ENCODE assay signal across 1 fruit fly cellular context in the genomic region with DNA sequence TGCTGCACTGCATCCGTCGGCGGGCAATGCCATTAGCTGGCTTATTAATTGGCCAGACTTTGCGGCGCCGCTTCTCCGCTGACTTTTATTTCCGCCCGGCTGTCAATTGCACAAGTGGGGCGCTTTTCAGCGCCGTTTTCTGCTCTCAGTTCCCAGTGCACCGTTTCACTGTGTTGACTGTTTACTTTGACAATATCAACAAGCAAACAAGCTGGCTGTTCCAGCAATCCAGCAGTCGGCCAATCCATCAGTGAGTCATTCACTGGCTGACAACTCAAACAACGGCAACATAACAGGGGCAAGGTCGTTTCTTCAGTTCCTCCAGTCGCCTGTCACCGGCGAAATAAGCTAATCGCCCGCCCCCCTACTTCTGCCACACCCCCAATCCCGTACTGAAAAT.
TF ChIP-seq lines count a peak whose summit lies in the region.

No protein-coding gene starts in this region.

TF ChIP-seq in whole organism, embryonic, 481 proteins besides CTCF, POLR2A, EP300 and RAD21 (continued from another document and continues in another):
- TF ChIP-seq CG13894 (tag; optimal IDR thresholded peaks at IDR 0.05; lab: Kevin White, UChicago): no peak
- peak; percentile 63; the same call in 2 of the 3 replicates for TF ChIP-seq B-H1 (GFP tag; IDR thresholded peaks at IDR 0.05; lab: Robert Waterston, UW)
- TF ChIP-seq Doc3 (GFP tag; IDR thresholded peaks at IDR 0.05; lab: Robert Waterston, UW; ENCODE audit: partially characterized antibody): no peak
- TF ChIP-seq CG10321 (GFP tag; IDR thresholded peaks at IDR 0.05; lab: Robert Waterston, UW): 0 out of 2 replicates have a peak, but pooled peaks have one; percentile 27
- TF ChIP-seq CG9609 (GFP tag; optimal IDR thresholded peaks at IDR 0.05; lab: Kevin White, UChicago): peak; percentile 35
- peak; percentile 86 for TF ChIP-seq onecut (GFP tag; IDR thresholded peaks at IDR 0.05; lab: Robert Waterston, UW)
- peak; percentile 85 for TF ChIP-seq Hmr (GFP tag; optimal IDR thresholded peaks at IDR 0.05; lab: Kevin White, UChicago)
- TF ChIP-seq gsb (GFP tag; IDR thresholded peaks at IDR 0.05; lab: Robert Waterston, UW): peak; percentile 60
- peak; percentile 85 for TF ChIP-seq eyg (GFP tag; optimal IDR thresholded peaks at IDR 0.05; lab: Kevin White, UChicago)
- no peak for TF ChIP-seq Opbp (GFP tag; IDR thresholded peaks at IDR 0.05; lab: Robert Waterston, UW; ENCODE audit: partially characterized antibody)
- TF ChIP-seq CG10431 (GFP tag; optimal IDR thresholded peaks at IDR 0.05; lab: Kevin White, UChicago): peak; percentile 71
- TF ChIP-seq cwo (GFP tag; optimal IDR thresholded peaks at IDR 0.05; lab: Kevin White, UChicago): peak; percentile 67
- peak; percentile 61; the same call in 2 of the 3 replicates for TF ChIP-seq CG34422 (GFP tag; IDR thresholded peaks at IDR 0.05; lab: Robert Waterston, UW)
- peak; percentile 53 for TF ChIP-seq nom (GFP tag; optimal IDR thresholded peaks at IDR 0.05; lab: Kevin White, UChicago)
- TF ChIP-seq CG8290 (GFP tag; optimal IDR thresholded peaks at IDR 0.05; lab: Kevin White, UChicago): peak; percentile 80
- peak; percentile 68 to 94 for TF ChIP-seq CG8290 (tag; optimal IDR thresholded peaks at IDR 0.05; lab: Kevin White, UChicago)
- peak; percentile 38 for TF ChIP-seq Xbp1 (GFP tag; optimal IDR thresholded peaks at IDR 0.05; lab: Kevin White, UChicago)
- TF ChIP-seq BtbVII (GFP tag; optimal IDR thresholded peaks at IDR 0.05; lab: Kevin White, UChicago): peak; percentile 88
- peak; percentile 70 for TF ChIP-seq Jarid2 (GFP tag; optimal IDR thresholded peaks at IDR 0.05; lab: Kevin White, UChicago)
- TF ChIP-seq CG4854 (GFP tag; optimal IDR thresholded peaks at IDR 0.05; lab: Kevin White, UChicago): peak; percentile 78
- no peak for TF ChIP-seq Lpt (GFP tag; optimal IDR thresholded peaks at IDR 0.05; lab: Kevin White, UChicago)
- peak; percentile 67 for TF ChIP-seq Bdp1 (GFP tag; optimal IDR thresholded peaks at IDR 0.05; lab: Kevin White, UChicago)
- no peak for TF ChIP-seq pros (GFP tag; optimal IDR thresholded peaks at IDR 0.05; lab: Kevin White, UChicago)
- TF ChIP-seq CG4707 (GFP tag; optimal IDR thresholded peaks at IDR 0.05; lab: Kevin White, UChicago): peak; percentile 82
- TF ChIP-seq mld (GFP tag; IDR thresholded peaks at IDR 0.05; lab: Robert Waterston, UW; ENCODE audit: partially characterized antibody): no peak
- TF ChIP-seq Dfd (GFP tag; optimal IDR thresholded peaks at IDR 0.05; lab: Kevin White, UChicago): no peak
- TF ChIP-seq CG17568 (GFP tag; optimal IDR thresholded peaks at IDR 0.05; lab: Kevin White, UChicago): peak; percentile 87
- peak; percentile 42 for TF ChIP-seq CG9876 (GFP tag; optimal IDR thresholded peaks at IDR 0.05; lab: Kevin White, UChicago)
- no peak for TF ChIP-seq CG9797 (GFP tag; optimal IDR thresholded peaks at IDR 0.05; lab: Kevin White, UChicago)
- peak; percentile 85 for TF ChIP-seq CG15601 (tag; optimal IDR thresholded peaks at IDR 0.05; lab: Kevin White, UChicago)
- peak; percentile 36 for TF ChIP-seq CG1602 (GFP tag; optimal IDR thresholded peaks at IDR 0.05; lab: Kevin White, UChicago)
- TF ChIP-seq Dref (GFP tag; IDR thresholded peaks at IDR 0.05; lab: Robert Waterston, UW): peak; percentile 22; the same call in 1 of the 2 replicates
- TF ChIP-seq Hr51 (GFP tag; optimal IDR thresholded peaks at IDR 0.05; lab: Kevin White, UChicago): peak; percentile 61 to 75
- no peak for TF ChIP-seq tna (GFP tag; IDR thresholded peaks at IDR 0.05; lab: Robert Waterston, UW; ENCODE audit: partially characterized antibody)
- TF ChIP-seq h (optimal IDR thresholded peaks at IDR 0.05; lab: Kevin White, UChicago): no peak
- TF ChIP-seq CG12104 (GFP tag; optimal IDR thresholded peaks at IDR 0.05; lab: Kevin White, UChicago): peak; percentile 76
- peak; percentile 38 for TF ChIP-seq maf-S (GFP tag; optimal IDR thresholded peaks at IDR 0.05; lab: Kevin White, UChicago)
- TF ChIP-seq Ets97D (GFP tag; optimal IDR thresholded peaks at IDR 0.05; lab: Kevin White, UChicago): peak; percentile 33
- peak; percentile 82 for TF ChIP-seq bcd (GFP tag; optimal IDR thresholded peaks at IDR 0.05; lab: Kevin White, UChicago)
- peak; percentile 62; the same call in 2 of the 3 replicates for TF ChIP-seq Optix (GFP tag; IDR thresholded peaks at IDR 0.05; lab: Robert Waterston, UW)
- TF ChIP-seq fd64A (GFP tag; optimal IDR thresholded peaks at IDR 0.05; lab: Kevin White, UChicago): peak; percentile 92
- TF ChIP-seq disco-r (GFP tag; optimal IDR thresholded peaks at IDR 0.05; lab: Kevin White, UChicago): peak; percentile 37
- TF ChIP-seq Mes4 (GFP tag; optimal IDR thresholded peaks at IDR 0.05; lab: Kevin White, UChicago): peak; percentile 67
- TF ChIP-seq D (optimal IDR thresholded peaks at IDR 0.05; lab: Kevin White, UChicago): no peak
- peak; percentile 85 for TF ChIP-seq D (GFP tag; optimal IDR thresholded peaks at IDR 0.05; lab: Kevin White, UChicago)
- TF ChIP-seq ems (GFP tag; optimal IDR thresholded peaks at IDR 0.05; lab: Kevin White, UChicago): peak; percentile 50
- TF ChIP-seq CG11695 (GFP tag; IDR thresholded peaks at IDR 0.05; lab: Robert Waterston, UW): peak; percentile 82; the same call in 2 of the 3 replicates
- TF ChIP-seq Dll (GFP tag; IDR thresholded peaks at IDR 0.05; lab: Robert Waterston, UW; ENCODE audit: partially characterized antibody): no peak
- peak; percentile 83; the same call in 2 of the 3 replicates for TF ChIP-seq otp (GFP tag; IDR thresholded peaks at IDR 0.05; lab: Robert Waterston, UW)
- no peak for TF ChIP-seq CG6272 (GFP tag; IDR thresholded peaks at IDR 0.05; lab: Robert Waterston, UW)
- TF ChIP-seq Dek (tag; optimal IDR thresholded peaks at IDR 0.05; lab: Kevin White, UChicago): peak; percentile 64
- 0 out of 2 replicates have a peak, but pooled peaks have one; percentile 37 for TF ChIP-seq CG31224 (GFP tag; IDR thresholded peaks at IDR 0.05; lab: Robert Waterston, UW)
- peak; percentile 56; the same call in 1 of the 3 replicates for TF ChIP-seq Dbx (GFP tag; IDR thresholded peaks at IDR 0.05; lab: Robert Waterston, UW)
- TF ChIP-seq oc (tag; optimal IDR thresholded peaks at IDR 0.05; lab: Kevin White, UChicago): peak; percentile 73
- no peak for TF ChIP-seq stwl (tag; optimal IDR thresholded peaks at IDR 0.05; lab: Kevin White, UChicago)
- TF ChIP-seq sens-2 (GFP tag; IDR thresholded peaks at IDR 0.05; lab: Robert Waterston, UW): no peak
- TF ChIP-seq Adf1 (GFP tag; IDR thresholded peaks at IDR 0.05; lab: Robert Waterston, UW): no peak
- peak; percentile 47 for TF ChIP-seq jing (GFP tag; optimal IDR thresholded peaks at IDR 0.05; lab: Kevin White, UChicago)
- no peak for TF ChIP-seq fru (optimal IDR thresholded peaks at IDR 0.05; lab: Kevin White, UChicago)
- TF ChIP-seq corto (GFP tag; optimal IDR thresholded peaks at IDR 0.05; lab: Kevin White, UChicago): no peak
- no peak for TF ChIP-seq eve (GFP tag; optimal IDR thresholded peaks at IDR 0.05; lab: Kevin White, UChicago)
- TF ChIP-seq tio (GFP tag; optimal IDR thresholded peaks at IDR 0.05; lab: Kevin White, UChicago): peak; percentile 69
- peak; percentile 56 for TF ChIP-seq Dad (GFP tag; optimal IDR thresholded peaks at IDR 0.05; lab: Kevin White, UChicago)
- peak; percentile 71 for TF ChIP-seq CG33557 (GFP tag; optimal IDR thresholded peaks at IDR 0.05; lab: Kevin White, UChicago)
- TF ChIP-seq CG18476 (GFP tag; optimal IDR thresholded peaks at IDR 0.05; lab: Kevin White, UChicago): peak; percentile 51
- TF ChIP-seq CG32767 (GFP tag; IDR thresholded peaks at IDR 0.05; lab: Robert Waterston, UW): peak; percentile 61
- TF ChIP-seq Sry-β (GFP tag; optimal IDR thresholded peaks at IDR 0.05; lab: Kevin White, UChicago): peak; percentile 61
- TF ChIP-seq D19A (tag; optimal IDR thresholded peaks at IDR 0.05; lab: Kevin White, UChicago): peak; percentile 41
- no peak for TF ChIP-seq GATAe (GFP tag; conservative IDR thresholded peaks at IDR 0.05; lab: Robert Waterston, UW)
- TF ChIP-seq Atf6 (GFP tag; IDR thresholded peaks at IDR 0.05; lab: Robert Waterston, UW): peak; percentile 78
- TF ChIP-seq Ptx1 (GFP tag; IDR thresholded peaks at IDR 0.05; lab: Robert Waterston, UW): peak; percentile 45; the same call in 1 of the 2 replicates
- no peak; the same call in none of the 2 replicates for TF ChIP-seq chm (GFP tag; IDR thresholded peaks at IDR 0.05; lab: Robert Waterston, UW)
- TF ChIP-seq CG6683 (GFP tag; optimal IDR thresholded peaks at IDR 0.05; lab: Kevin White, UChicago): peak; percentile 79
- TF ChIP-seq CG10565 (GFP tag; optimal IDR thresholded peaks at IDR 0.05; lab: Kevin White, UChicago): peak; percentile 2
- no peak for TF ChIP-seq dm (GFP tag; optimal IDR thresholded peaks at IDR 0.05; lab: Kevin White, UChicago)
- peak; percentile 27 for TF ChIP-seq CG10979 (tag; optimal IDR thresholded peaks at IDR 0.05; lab: Kevin White, UChicago)
- TF ChIP-seq sd (tag; optimal IDR thresholded peaks at IDR 0.05; lab: Kevin White, UChicago): peak; percentile 39
- peak; percentile 65 for TF ChIP-seq pnt (GFP tag; optimal IDR thresholded peaks at IDR 0.05; lab: Kevin White, UChicago)
- no peak for TF ChIP-seq prd (optimal IDR thresholded peaks at IDR 0.05; lab: Kevin White, UChicago)
- TF ChIP-seq prd (GFP tag; IDR thresholded peaks at IDR 0.05; lab: Robert Waterston, UW): peak; percentile 60; the same call in 2 of the 3 replicates
- peak; percentile 10 for TF ChIP-seq twi (tag; optimal IDR thresholded peaks at IDR 0.05; lab: Kevin White, UChicago)
- TF ChIP-seq Gsc (GFP tag; IDR thresholded peaks at IDR 0.05; lab: Robert Waterston, UW): no peak
- peak; percentile 79 for TF ChIP-seq CG13123 (GFP tag; optimal IDR thresholded peaks at IDR 0.05; lab: Kevin White, UChicago)
- TF ChIP-seq unpg (GFP tag; optimal IDR thresholded peaks at IDR 0.05; lab: Kevin White, UChicago): peak; percentile 69
- TF ChIP-seq wor (GFP tag; IDR thresholded peaks at IDR 0.05; lab: Robert Waterston, UW): peak; percentile 19; the same call in 1 of the 2 replicates
- no peak for TF ChIP-seq pzg (GFP tag; optimal IDR thresholded peaks at IDR 0.05; lab: Kevin White, UChicago)
- no peak for TF ChIP-seq amos (GFP tag; IDR thresholded peaks at IDR 0.05; lab: Robert Waterston, UW; ENCODE audit: partially characterized antibody)
- TF ChIP-seq lov (optimal IDR thresholded peaks at IDR 0.05; lab: Kevin White, UChicago): no peak
- TF ChIP-seq lov (GFP tag; IDR thresholded peaks at IDR 0.05; lab: Robert Waterston, UW): peak; percentile 77
- peak; percentile 73 for TF ChIP-seq CG6854 (GFP tag; optimal IDR thresholded peaks at IDR 0.05; lab: Kevin White, UChicago)
- TF ChIP-seq dysf (GFP tag; IDR thresholded peaks at IDR 0.05; lab: Robert Waterston, UW): peak; percentile 75
- TF ChIP-seq knrl (GFP tag; IDR thresholded peaks at IDR 0.05; lab: Robert Waterston, UW; ENCODE audit: partially characterized antibody): no peak
- TF ChIP-seq CG12155 (GFP tag; optimal IDR thresholded peaks at IDR 0.05; lab: Kevin White, UChicago): no peak
- TF ChIP-seq gem (tag; optimal IDR thresholded peaks at IDR 0.05; lab: Kevin White, UChicago): peak; percentile 78
- peak; percentile 44 for TF ChIP-seq CG2116 (GFP tag; optimal IDR thresholded peaks at IDR 0.05; lab: Kevin White, UChicago)
- no peak for TF ChIP-seq gfzf (GFP tag; optimal IDR thresholded peaks at IDR 0.05; lab: Kevin White, UChicago)
- peak; percentile 67 for TF ChIP-seq CG18262 (tag; optimal IDR thresholded peaks at IDR 0.05; lab: Kevin White, UChicago)
- peak; percentile 24; the same call in 1 of the 2 replicates for TF ChIP-seq ssp (GFP tag; IDR thresholded peaks at IDR 0.05; lab: Robert Waterston, UW)
- TF ChIP-seq Usf (GFP tag; optimal IDR thresholded peaks at IDR 0.05; lab: Kevin White, UChicago): no peak
- no peak for TF ChIP-seq Trl (optimal IDR thresholded peaks at IDR 0.05; lab: Kevin White, UChicago)
- TF ChIP-seq Trl (GFP tag; optimal IDR thresholded peaks at IDR 0.05; lab: Kevin White, UChicago): peak; percentile 84
- peak; percentile 47; the same call in 1 of the 2 replicates for TF ChIP-seq CG4730 (GFP tag; IDR thresholded peaks at IDR 0.05; lab: Robert Waterston, UW)
- TF ChIP-seq CG9437 (GFP tag; optimal IDR thresholded peaks at IDR 0.05; lab: Kevin White, UChicago): no peak
- TF ChIP-seq Hmx (GFP tag; optimal IDR thresholded peaks at IDR 0.05; lab: Kevin White, UChicago): no peak
- TF ChIP-seq Ets65A (GFP tag; lab: Kevin White, UChicago): peak; percentile 92
- TF ChIP-seq HLH4C (GFP tag; IDR thresholded peaks at IDR 0.05; lab: Robert Waterston, UW; ENCODE audit: partially characterized antibody): no peak
- TF ChIP-seq CG10274 (GFP tag; optimal IDR thresholded peaks at IDR 0.05; lab: Kevin White, UChicago): peak; percentile 71
- TF ChIP-seq Vsx1 (GFP tag; optimal IDR thresholded peaks at IDR 0.05; lab: Kevin White, UChicago): peak; percentile 90
- TF ChIP-seq Hey (tag; optimal IDR thresholded peaks at IDR 0.05; lab: Kevin White, UChicago): peak; percentile 68
- TF ChIP-seq sens (GFP tag; lab: Kevin White, UChicago): peak; percentile 95
- TF ChIP-seq sc (optimal IDR thresholded peaks at IDR 0.05; lab: Kevin White, UChicago): no peak
- TF ChIP-seq sc (GFP tag; optimal IDR thresholded peaks at IDR 0.05; lab: Kevin White, UChicago): peak; percentile 83
- TF ChIP-seq BEAF-32 (GFP tag; optimal IDR thresholded peaks at IDR 0.05; lab: Kevin White, UChicago): no peak
- TF ChIP-seq CG12219 (GFP tag; optimal IDR thresholded peaks at IDR 0.05; lab: Kevin White, UChicago): peak; percentile 81
- TF ChIP-seq aop (GFP tag; IDR thresholded peaks at IDR 0.05; lab: Robert Waterston, UW): no peak
- TF ChIP-seq CG13775 (GFP tag; optimal IDR thresholded peaks at IDR 0.05; lab: Kevin White, UChicago): peak; percentile 38
- peak; percentile 34 for TF ChIP-seq en (GFP tag; optimal IDR thresholded peaks at IDR 0.05; lab: Kevin White, UChicago)
- peak; percentile 53 to 69 for TF ChIP-seq Pdp1 (GFP tag; optimal IDR thresholded peaks at IDR 0.05; lab: Kevin White, UChicago)
- peak in 1 of 2 experiments; percentile 74 for TF ChIP-seq Eip74EF (GFP tag; optimal IDR thresholded peaks at IDR 0.05; lab: Kevin White, UChicago)
- TF ChIP-seq MBD-R2 (GFP tag; IDR thresholded peaks at IDR 0.05; lab: Robert Waterston, UW): peak; percentile 24; the same call in 1 of the 2 replicates
- peak; percentile 98 for TF ChIP-seq Med (GFP tag; lab: Kevin White, UChicago)
- TF ChIP-seq CG10959 (GFP tag; IDR thresholded peaks at IDR 0.05; lab: Robert Waterston, UW): peak; percentile 25; the same call in 1 of the 2 replicates
- peak; percentile 57 for TF ChIP-seq kay (GFP tag; optimal IDR thresholded peaks at IDR 0.05; lab: Kevin White, UChicago)
- TF ChIP-seq lola (GFP tag; optimal IDR thresholded peaks at IDR 0.05; lab: Kevin White, UChicago): peak in 1 of 3 experiments; percentile 48
- peak; percentile 39 for TF ChIP-seq Hsf (GFP tag; optimal IDR thresholded peaks at IDR 0.05; lab: Kevin White, UChicago)
